Worm (Caenorhabditis elegans) whole organism, young adult: ENCODE results near the gene klp-3.
A peak's percentile ranks its signal among the peaks of the same experiment; 100 is the strongest.

ENCODE experiments used
- B0336.3 ChIP-seq: fragments of 200-800 bp; sonication (Bioruptor generic); IDR thresholded peaks from 2 replicates; pipeline ENCODE4 v1.3.6; 2022; ENCODE audit warnings: missing genetic modification characterization, missing compliant biosample characterization
- C06A6.2 ChIP-seq: fragments of 200-800 bp; sonication (Bioruptor generic); conservative IDR thresholded peaks from 2 replicates; pipeline ENCODE4 v1.3.6; 2022; ENCODE audit warnings: missing genetic modification characterization, missing compliant biosample characterization
- C17E4.6 ChIP-seq: fragments of 200-800 bp; sonication (Bioruptor generic); IDR thresholded peaks from 2 replicates; pipeline ENCODE4 v1.3.6; 2022; ENCODE audit warnings: missing genetic modification reagents, missing genetic modification characterization, missing compliant biosample characterization
- F33H1.4 ChIP-seq: fragments of 200-800 bp; sonication (Bioruptor generic); IDR thresholded peaks from 2 replicates; pipeline ENCODE4 v1.3.6; 2022; ENCODE audit warnings: missing genetic modification reagents, missing genetic modification characterization, missing compliant biosample characterization
- F37B4.10 ChIP-seq: fragments of 200-800 bp; sonication (Bioruptor generic); IDR thresholded peaks from 2 replicates; pipeline ENCODE4 v1.3.6; 2022; ENCODE audit warnings: missing genetic modification characterization, missing compliant biosample characterization
- F57A8.1 ChIP-seq: fragments of 200-800 bp; sonication (Bioruptor generic); optimal IDR thresholded peaks from 2 replicates; lab custom pipeline; 2018; ENCODE audit warnings: mild to moderate bottlenecking, missing genetic modification characterization, moderate library complexity, missing compliant biosample characterization
- T07F8.4 ChIP-seq: sonication (generic microtip); optimal IDR thresholded peaks from 2 replicates; lab custom pipeline; 2016; ENCODE audit warnings: mild to moderate bottlenecking, missing genetic modification characterization, moderate library complexity, missing compliant biosample characterization
- Y53F4B.3 ChIP-seq: fragments of 200-800 bp; sonication (Bioruptor generic); IDR thresholded peaks from 2 replicates; pipeline ENCODE4 v1.3.6; 2022; ENCODE audit warnings: missing genetic modification reagents, missing genetic modification characterization, missing compliant biosample characterization
- Y53G8AR.9 ChIP-seq: fragments of 200-800 bp; sonication (Bioruptor generic); conservative IDR thresholded peaks from 2 replicates; pipeline ENCODE4 v1.3.6; 2022; ENCODE audit warnings: missing genetic modification reagents, missing genetic modification characterization, missing compliant biosample characterization
- akir-1 ChIP-seq: fragments of 200-800 bp; sonication (Bioruptor generic); optimal IDR thresholded peaks from 2 replicates; lab custom pipeline; 2018; ENCODE audit warnings: mild to moderate bottlenecking, missing genetic modification characterization, moderate library complexity, missing compliant biosample characterization
- aptf-2 ChIP-seq: fragments of 200-800 bp; sonication (Bioruptor generic); conservative IDR thresholded peaks from 2 replicates; pipeline ENCODE4 v1.3.6; 2022; ENCODE audit warnings: missing genetic modification reagents, missing genetic modification characterization, missing compliant biosample characterization
- aptf-3 ChIP-seq: fragments of 200-800 bp; sonication (Bioruptor generic); IDR thresholded peaks from 2 replicates; pipeline ENCODE4 v1.3.6; 2022; ENCODE audit warnings: missing genetic modification characterization, missing compliant biosample characterization
- athp-1 ChIP-seq: sonication (generic microtip); optimal IDR thresholded peaks from 2 replicates; lab custom pipeline; 2017; ENCODE audit warnings: mild to moderate bottlenecking, missing genetic modification characterization, missing compliant biosample characterization
- attf-3 ChIP-seq: fragments of 200-800 bp; sonication (Bioruptor generic); conservative IDR thresholded peaks from 2 replicates; pipeline ENCODE4 v1.3.6; 2022; ENCODE audit warnings: missing genetic modification reagents, missing genetic modification characterization, missing compliant biosample characterization
- attf-6 ChIP-seq: fragments of 200-800 bp; sonication (Bioruptor generic); IDR thresholded peaks from 2 replicates; pipeline ENCODE4 v1.3.6; 2022; ENCODE audit warnings: missing genetic modification reagents, missing genetic modification characterization, missing compliant biosample characterization
- ceh-100 ChIP-seq: fragments of 200-800 bp; sonication (Bioruptor generic); IDR thresholded peaks from 2 replicates; pipeline ENCODE4 v1.3.6; 2022; ENCODE audit warnings: missing genetic modification reagents, missing genetic modification characterization, missing compliant biosample characterization
- chd-7 ChIP-seq: sonication (generic microtip); optimal IDR thresholded peaks from 2 replicates; lab custom pipeline; 2016; ENCODE audit warnings: mild to moderate bottlenecking, missing genetic modification characterization, moderate library complexity, missing compliant biosample characterization
- die-1 ChIP-seq: sonication (generic microtip); optimal IDR thresholded peaks from 2 replicates; lab custom pipeline; 2016; ENCODE audit warnings: missing genotype, mild to moderate bottlenecking, missing genetic modification characterization, missing compliant biosample characterization
- dox-1 ChIP-seq: fragments of 200-800 bp; sonication (Bioruptor generic); IDR thresholded peaks from 2 replicates; pipeline ENCODE4 v1.3.6; 2022; ENCODE audit warnings: missing genetic modification reagents, missing genetic modification characterization, missing compliant biosample characterization
- efl-1 ChIP-seq: fragments of 150-350 bp; optimal IDR thresholded peaks from 2 replicates; lab custom pipeline; 2014; ENCODE audit warnings: missing biosample characterization, missing genetic modification reagents, missing genetic modification characterization
- ekl-4 ChIP-seq: fragments of 200-800 bp; sonication (Bioruptor generic); IDR thresholded peaks from 2 replicates; pipeline ENCODE4 v1.3.6; 2022; ENCODE audit warnings: missing genetic modification reagents, missing genetic modification characterization, missing compliant biosample characterization
- gei-17 ChIP-seq: fragments of 200-800 bp; sonication (Bioruptor generic); optimal IDR thresholded peaks from 2 replicates; lab custom pipeline; 2018; ENCODE audit warnings: mild to moderate bottlenecking, missing genetic modification characterization, missing compliant biosample characterization
- him-1 ChIP-seq: sonication (generic microtip); optimal IDR thresholded peaks from 2 replicates; lab custom pipeline; 2016; ENCODE audit warnings: missing genotype, missing genetic modification reagents, missing genetic modification characterization, missing compliant biosample characterization
- hmg-1.2 ChIP-seq: fragments of 200-800 bp; sonication (Bioruptor generic); IDR thresholded peaks from 2 replicates; pipeline ENCODE4 v1.3.6; 2022; ENCODE audit warnings: missing genetic modification reagents, missing genetic modification characterization, missing compliant biosample characterization
- hmg-20 ChIP-seq: fragments of 200-800 bp; sonication (Bioruptor generic); IDR thresholded peaks from 2 replicates; pipeline ENCODE4 v1.3.6; 2022; ENCODE audit warnings: missing genetic modification reagents, missing genetic modification characterization, missing compliant biosample characterization
- hrde-1 ChIP-seq: sonication (generic microtip); optimal IDR thresholded peaks from 2 replicates; lab custom pipeline; 2016; ENCODE audit warnings: missing genetic modification characterization, mild to moderate bottlenecking, missing compliant biosample characterization, moderate library complexity, missing genotype, missing genetic modification reagents, borderline replicate concordance
- lin-26 ChIP-seq: fragments of 200-800 bp; sonication (Bioruptor generic); IDR thresholded peaks from 2 replicates; pipeline ENCODE4 v1.3.6; 2022; ENCODE audit warnings: missing genetic modification reagents, missing genetic modification characterization, missing compliant biosample characterization
- lin-35 ChIP-seq, 3 experiments: fragments of 150-350 bp in 2 of 3; sonication (generic microtip) in 1 of 3; optimal IDR thresholded peaks; 2 replicates each; lab custom pipeline; 2014 to 2018; ENCODE audit warnings: missing biosample characterization in 3 of 3, missing genetic modification characterization in 3 of 3, missing genetic modification reagents in 3 of 3
- lin-40 ChIP-seq: sonication (generic microtip); optimal IDR thresholded peaks from 2 replicates; lab custom pipeline; 2016; ENCODE audit warnings: missing genetic modification characterization, mild to moderate bottlenecking, missing compliant biosample characterization, missing genotype, missing genetic modification reagents
- lir-1 ChIP-seq: fragments of 200-800 bp; sonication (Bioruptor generic); conservative IDR thresholded peaks from 2 replicates; pipeline ENCODE4 v1.3.6; 2022; ENCODE audit warnings: missing genetic modification reagents, missing genetic modification characterization, missing compliant biosample characterization
- lsl-1 ChIP-seq: fragments of 200-800 bp; sonication (Bioruptor generic); optimal IDR thresholded peaks from 2 replicates; lab custom pipeline; 2018; ENCODE audit warnings: mild to moderate bottlenecking, missing genetic modification characterization, moderate library complexity, missing compliant biosample characterization
- madf-3 ChIP-seq: fragments of 200-800 bp; sonication (Bioruptor generic); IDR thresholded peaks from 2 replicates; pipeline ENCODE4 v1.3.6; 2022; ENCODE audit warnings: missing genetic modification reagents, missing genetic modification characterization, missing compliant biosample characterization
- madf-6 ChIP-seq: fragments of 200-800 bp; sonication (Bioruptor generic); IDR thresholded peaks from 2 replicates; pipeline ENCODE4 v1.3.6; 2022; ENCODE audit warnings: missing genetic modification reagents, missing genetic modification characterization, missing compliant biosample characterization
- mcd-1 ChIP-seq: fragments of 200-800 bp; sonication (Bioruptor generic); IDR thresholded peaks from 2 replicates; pipeline ENCODE4 v1.3.6; 2022; ENCODE audit warnings: missing genetic modification reagents, missing genetic modification characterization, missing compliant biosample characterization
- nfya-2 ChIP-seq: fragments of 200-800 bp; sonication (Bioruptor generic); IDR thresholded peaks from 2 replicates; pipeline ENCODE4 v1.3.6; 2022; ENCODE audit warnings: missing genetic modification reagents, missing genetic modification characterization, missing compliant biosample characterization
- nhr-179 ChIP-seq: sonication (generic microtip); optimal IDR thresholded peaks from 2 replicates; lab custom pipeline; 2016; ENCODE audit warnings: mild to moderate bottlenecking, missing genetic modification characterization, missing compliant biosample characterization
- nhr-90 ChIP-seq: sonication (generic microtip); optimal IDR thresholded peaks from 2 replicates; lab custom pipeline; 2016; ENCODE audit warnings: missing genotype, mild to moderate bottlenecking, missing genetic modification characterization, missing compliant biosample characterization
- pbrm-1 ChIP-seq: fragments of 200-800 bp; sonication (Bioruptor generic); IDR thresholded peaks from 2 replicates; pipeline ENCODE4 v1.3.6; 2022; ENCODE audit warnings: missing genetic modification reagents, missing genetic modification characterization, missing compliant biosample characterization
- rcor-1 ChIP-seq: fragments of 200-800 bp; sonication (Bioruptor generic); IDR thresholded peaks from 2 replicates; pipeline ENCODE4 v1.3.6; 2022; ENCODE audit warnings: missing genetic modification reagents, missing genetic modification characterization, missing compliant biosample characterization
- sdz-38 ChIP-seq: sonication (generic microtip); optimal IDR thresholded peaks from 2 replicates; lab custom pipeline; 2016; ENCODE audit warnings: missing genotype, missing genetic modification characterization, missing compliant biosample characterization
- snpc-1.1 ChIP-seq: sonication (generic microtip); optimal IDR thresholded peaks from 2 replicates; lab custom pipeline; 2017; ENCODE audit warnings: missing genetic modification characterization, mild to moderate bottlenecking, missing compliant biosample characterization, antibody characterized with exemption, moderate library complexity, missing genotype, missing genetic modification reagents; ENCODE audit not compliant: insufficient read depth
- snpc-3.4 ChIP-seq: sonication (generic microtip); optimal IDR thresholded peaks from 2 replicates; lab custom pipeline; 2017; ENCODE audit warnings: missing genetic modification characterization, mild to moderate bottlenecking, missing compliant biosample characterization, antibody characterized with exemption, moderate library complexity, missing genotype, missing genetic modification reagents
- snpc-4 ChIP-seq, 5 experiments: fragments of 150-350 bp in 1 of 5; sonication (generic microtip) in 4 of 5; optimal IDR thresholded peaks; 2 replicates each; lab custom pipeline; 2014 to 2018; ENCODE audit warnings: missing genetic modification characterization in 5 of 5, missing biosample characterization in 3 of 5, antibody characterized with exemption in 2 of 5, mild to moderate bottlenecking in 2 of 5, missing compliant biosample characterization in 2 of 5, missing genotype in 2 of 5, moderate library complexity in 2 of 5, missing genetic modification reagents in 1 of 5
- tbp1 ChIP-seq: fragments of 200-800 bp; sonication (Bioruptor generic); optimal IDR thresholded peaks from 2 replicates; lab custom pipeline; 2018; ENCODE audit warnings: mild to moderate bottlenecking, missing genetic modification characterization, missing compliant biosample characterization
- xnd-1 ChIP-seq: sonication (generic microtip); optimal IDR thresholded peaks from 2 replicates; lab custom pipeline; 2016; ENCODE audit warnings: missing genotype, missing genetic modification reagents, missing genetic modification characterization, missing compliant biosample characterization
- ztf-18 ChIP-seq: sonication (generic microtip); optimal IDR thresholded peaks from 2 replicates; lab custom pipeline; 2016; ENCODE audit warnings: missing genotype, mild to moderate bottlenecking, missing genetic modification characterization, missing compliant biosample characterization
- ztf-25 ChIP-seq: fragments of 200-800 bp; sonication (Bioruptor generic); IDR thresholded peaks from 2 replicates; pipeline ENCODE4 v1.3.6; 2022; ENCODE audit warnings: missing genetic modification reagents, missing genetic modification characterization, missing compliant biosample characterization

Gene klp-3

DNA sequence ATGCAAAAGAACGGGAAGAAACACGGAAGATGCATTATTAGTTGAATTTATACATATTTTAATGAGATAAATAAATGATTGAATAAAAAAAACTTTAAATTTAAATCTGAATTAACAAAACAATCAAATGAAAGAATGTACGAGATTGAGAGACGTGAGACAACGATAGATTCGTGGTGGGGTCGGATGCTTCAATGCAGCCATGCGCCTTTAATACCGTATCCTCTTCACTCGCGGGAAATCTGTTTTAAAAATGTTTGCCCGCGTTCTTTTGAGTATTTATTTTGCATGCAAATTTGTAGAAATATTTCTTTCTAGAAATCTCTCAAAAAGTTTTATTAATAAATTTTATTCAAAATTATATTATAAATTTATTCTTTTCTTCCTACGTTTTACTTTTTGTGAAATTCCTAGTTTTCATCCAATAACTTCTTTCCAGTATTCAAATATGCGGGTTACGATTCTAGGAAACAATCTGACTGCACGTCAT lies 38.3 kb downstream of the klp-3 start, which contains the start of gene perm-1:
Gene perm-1 (plus strand): TSS at position 440 of the 490 bp plus-strand sequence.
- peak; percentile 50; the same call in 1 of the 2 replicates for TF ChIP-seq Y53G8AR.9 (GFP tag; lab: Robert Waterston, UW)
- no peak for TF ChIP-seq aptf-3 (GFP tag; lab: Robert Waterston, UW)
- peak; percentile 48; the same call in 1 of the 2 replicates for TF ChIP-seq ceh-100 (GFP tag; lab: Robert Waterston, UW)
- TF ChIP-seq snpc-4 (GFP tag; optimal IDR thresholded peaks at IDR 0.05; lab: Kevin White, UChicago) = peak; percentile 64
- TF ChIP-seq snpc-4 (tag; optimal IDR thresholded peaks at IDR 0.05; lab: Kevin White, UChicago) = peak in 2 of 4 experiments; percentile 57 to 60
- TF ChIP-seq lin-40 = no peak
- TF ChIP-seq B0336.3 (GFP tag; lab: Robert Waterston, UW) = peak; percentile 75
- no peak for TF ChIP-seq lin-26 (GFP tag; lab: Robert Waterston, UW)
- TF ChIP-seq pbrm-1 = peak; percentile 57
- TF ChIP-seq F33H1.4 = peak; percentile 98
- peak; percentile 96 for TF ChIP-seq efl-1
- peak in 1 of 3 experiments; percentile 61 for TF ChIP-seq lin-35 (GFP tag; optimal IDR thresholded peaks at IDR 0.05; lab: Kevin White, UChicago)
- peak; percentile 71; the same call in 1 of the 2 replicates for TF ChIP-seq hmg-1.2 (GFP tag; lab: Robert Waterston, UW)
- peak; percentile 44 for TF ChIP-seq him-1
- no peak for TF ChIP-seq die-1 (tag; lab: Kevin White, UChicago)
- no peak for TF ChIP-seq nfya-2 (GFP tag; lab: Robert Waterston, UW)
- peak; percentile 44 for TF ChIP-seq ztf-18
- peak; percentile 95 for TF ChIP-seq xnd-1
- no peak for TF ChIP-seq gei-17
- TF ChIP-seq rcor-1 (GFP tag; lab: Robert Waterston, UW) = peak; percentile 90
- peak; percentile 98 for TF ChIP-seq lsl-1 (GFP tag; lab: Kevin White, UChicago)
- no peak for TF ChIP-seq F57A8.1 (GFP tag; lab: Kevin White, UChicago)
- peak; percentile 94 for TF ChIP-seq snpc-3.4 (tag; lab: Kevin White, UChicago)
- peak; percentile 86 for TF ChIP-seq athp-1
- TF ChIP-seq attf-3 = peak; percentile 51; the same call in 1 of the 2 replicates
- peak; percentile 65; the same call in 1 of the 2 replicates for TF ChIP-seq mcd-1 (GFP tag; lab: Robert Waterston, UW)
- peak; percentile 61 for TF ChIP-seq tbp1 (GFP tag; lab: Kevin White, UChicago)
- peak; percentile 36; the same call in 1 of the 2 replicates for TF ChIP-seq lir-1 (GFP tag; lab: Robert Waterston, UW)
- no peak for TF ChIP-seq akir-1 (GFP tag; lab: Kevin White, UChicago)
- TF ChIP-seq dox-1 (GFP tag; lab: Robert Waterston, UW) = peak; percentile 85
- TF ChIP-seq sdz-38 (tag; lab: Kevin White, UChicago) = no peak
- TF ChIP-seq chd-7 (tag; lab: Kevin White, UChicago) = no peak
- no peak for TF ChIP-seq T07F8.4 (tag; lab: Kevin White, UChicago)
- no peak for TF ChIP-seq hmg-20 (GFP tag; lab: Robert Waterston, UW)
- peak; percentile 81 for TF ChIP-seq ekl-4 (GFP tag; lab: Robert Waterston, UW)
- TF ChIP-seq madf-6 (GFP tag; lab: Robert Waterston, UW) = peak; percentile 99
- TF ChIP-seq Y53F4B.3 (GFP tag; lab: Robert Waterston, UW) = peak; percentile 60; the same call in 1 of the 2 replicates
- no peak for TF ChIP-seq aptf-2 (GFP tag; lab: Robert Waterston, UW)
- TF ChIP-seq nhr-90 (tag; lab: Kevin White, UChicago) = no peak
- TF ChIP-seq snpc-1.1 = peak; percentile 73
- 0 out of 2 replicates have a peak, but pooled peaks have one; percentile 60 for TF ChIP-seq C17E4.6 (GFP tag; lab: Robert Waterston, UW)
- no peak for TF ChIP-seq nhr-179
- TF ChIP-seq attf-6 = no peak
- no peak for TF ChIP-seq ztf-25 (GFP tag; lab: Robert Waterston, UW)
- peak; percentile 47 for TF ChIP-seq hrde-1 (tag; lab: Kevin White, UChicago)
- TF ChIP-seq madf-3 (GFP tag; lab: Robert Waterston, UW) = peak; percentile 91
- no peak for TF ChIP-seq C06A6.2 (GFP tag; lab: Robert Waterston, UW)
- no peak for TF ChIP-seq F37B4.10 (GFP tag; lab: Robert Waterston, UW)
